Worm (Caenorhabditis elegans): ENCODE measurements around the gene swt-2.

The swt-2 gene

DNA sequence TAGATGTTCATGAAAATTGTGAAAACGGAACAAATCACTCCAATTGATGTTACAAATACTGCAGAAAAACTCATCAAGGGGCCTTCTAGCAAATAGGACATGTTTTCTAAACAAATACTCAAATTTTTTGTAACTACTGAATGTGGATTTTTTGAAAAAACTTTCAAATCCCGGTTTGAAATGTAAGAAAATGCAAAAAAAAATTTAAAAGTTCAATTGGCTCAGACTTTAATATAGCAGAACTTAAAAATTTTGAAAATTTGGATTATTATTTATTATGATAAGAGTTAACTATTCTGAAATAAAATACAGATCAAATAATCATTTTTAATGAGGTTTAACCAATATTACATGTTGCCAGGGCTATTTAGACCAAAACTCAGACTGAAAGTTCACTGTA, 39.6 kb upstream of the swt-2 start, which contains the start of gene srbc-9:
srbc-9 (minus strand) TSS at position 101 of the 400 bp plus-strand sequence.
- TF ChIP-seq nhr-48 (tag; optimal IDR thresholded peaks at IDR 0.05) (no peak), fos-1 (tag; optimal IDR thresholded peaks at IDR 0.05) (no peak), jun-1 (tag; optimal IDR thresholded peaks at IDR 0.05) (no peak), dpl-1 (GFP tag; optimal IDR thresholded peaks at IDR 0.05) (no peak), arid-1 (GFP tag; conservative IDR thresholded peaks at IDR 0.05) (no peak), F49E8.2 (tag; optimal IDR thresholded peaks at IDR 0.05; ENCODE audit: borderline replicate concordance) (no peak), nhr-237 (tag; optimal IDR thresholded peaks at IDR 0.05) (no peak), pqm-1 (tag; optimal IDR thresholded peaks at IDR 0.05) (no peak), nhr-10 (tag; optimal IDR thresholded peaks at IDR 0.05) (no peak), madf-9 (GFP tag; conservative IDR thresholded peaks at IDR 0.05) (no peak), mxl-3 (GFP tag; optimal IDR thresholded peaks at IDR 0.05) (no peak), unc-62 (GFP tag; optimal IDR thresholded peaks at IDR 0.05 in 1 of 2) (no peak), unc-62 (tag; optimal IDR thresholded peaks at IDR 0.05) (no peak), lin-38 (GFP tag; IDR thresholded peaks at IDR 0.05) (no peak), T20F7.1 (GFP tag; optimal IDR thresholded peaks at IDR 0.05) (no peak), cey-2 (tag; optimal IDR thresholded peaks at IDR 0.05; ENCODE audit: borderline replicate concordance, insufficient read depth) (no peak), duxl-1 (tag; optimal IDR thresholded peaks at IDR 0.05; ENCODE audit: poor library complexity) (no peak), daf-8 (GFP tag; IDR thresholded peaks at IDR 0.05) (no peak), D1046.2 (GFP tag; IDR thresholded peaks at IDR 0.05) (no peak), fkh-10 (GFP tag; optimal IDR thresholded peaks at IDR 0.05) (no peak), hmg-1.1 (GFP tag; IDR thresholded peaks at IDR 0.05) (no peak)

DNA sequence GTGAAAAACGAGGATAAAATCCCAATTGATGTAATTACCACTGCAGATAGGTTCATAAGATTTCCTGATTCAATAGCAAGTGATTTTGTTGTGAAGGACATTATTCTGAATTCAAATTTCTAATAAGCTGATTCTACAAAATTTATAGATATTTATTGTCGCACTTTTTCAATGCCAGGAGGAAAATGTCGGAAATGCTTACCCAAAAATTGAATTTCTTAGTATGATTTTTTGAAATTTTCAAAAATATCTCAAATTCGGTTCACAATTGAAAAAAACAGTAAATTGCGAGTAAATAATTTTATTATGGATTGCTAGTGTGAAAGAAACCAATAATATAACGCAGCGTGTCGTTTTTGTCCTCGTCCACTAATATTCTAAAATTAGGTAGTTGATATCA, 37.0 kb upstream of the swt-2 start, which contains the start of gene srbc-10:
srbc-10 (minus strand) TSS at position 101 of the 400 bp plus-strand sequence.
- no peak for TF ChIP-seq ama-1 (optimal IDR thresholded peaks at IDR 0.05)
- TF ChIP-seq hif-1 (tag; optimal IDR thresholded peaks at IDR 0.05) = no peak
- no peak for TF ChIP-seq saeg-2 (GFP tag; IDR thresholded peaks at IDR 0.05)
- no peak for TF ChIP-seq cey-2 (tag; optimal IDR thresholded peaks at IDR 0.05; ENCODE audit: borderline replicate concordance, insufficient read depth)
- no peak for TF ChIP-seq zip-2 (tag; optimal IDR thresholded peaks at IDR 0.05)
- no peak for TF ChIP-seq nhr-11 (tag; optimal IDR thresholded peaks at IDR 0.05)
- TF ChIP-seq Y75B8A.6 (GFP tag; IDR thresholded peaks at IDR 0.05) = no peak
- no peak for TF ChIP-seq unc-62 (GFP tag; optimal IDR thresholded peaks at IDR 0.05 in 1 of 2)
- no peak for TF ChIP-seq unc-62 (tag; optimal IDR thresholded peaks at IDR 0.05)
- no peak for TF ChIP-seq ceh-82 (tag; optimal IDR thresholded peaks at IDR 0.05)
- TF ChIP-seq daf-16 (GFP tag; optimal IDR thresholded peaks at IDR 0.05) = no peak
- TF ChIP-seq daf-16 (tag; optimal IDR thresholded peaks at IDR 0.05) = no peak
- TF ChIP-seq duxl-1 (tag; optimal IDR thresholded peaks at IDR 0.05; ENCODE audit: poor library complexity) = no peak
- no peak for TF ChIP-seq F49E8.2 (tag; optimal IDR thresholded peaks at IDR 0.05; ENCODE audit: borderline replicate concordance)

DNA sequence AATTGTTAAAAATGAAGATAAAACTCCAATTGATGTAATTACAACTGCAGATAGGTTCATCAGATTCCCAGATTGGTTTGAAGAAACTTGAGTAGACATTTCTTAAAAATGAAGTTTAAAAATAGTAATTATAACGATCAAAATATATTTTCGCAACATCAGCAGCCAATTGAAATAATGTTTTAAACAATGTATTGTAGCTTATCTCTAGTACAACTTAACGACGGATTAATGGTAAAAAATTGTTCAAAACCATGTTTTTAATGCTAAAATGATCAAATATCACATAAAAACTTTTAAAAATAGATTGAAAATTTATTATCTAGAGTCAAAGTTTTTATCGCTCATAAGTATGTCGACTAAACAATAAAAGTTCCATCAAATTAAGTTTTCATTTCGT, 34.8 kb upstream of the swt-2 start, which contains the start of gene srbc-11:
srbc-11 (minus strand) TSS at position 101 of the 400 bp plus-strand sequence.
- TF ChIP-seq F37D6.2 (tag; optimal IDR thresholded peaks at IDR 0.05) (no peak), mxl-3 (GFP tag; optimal IDR thresholded peaks at IDR 0.05) (no peak), dmd-6 (GFP tag; IDR thresholded peaks at IDR 0.05) (no peak), madf-5 (GFP tag; IDR thresholded peaks at IDR 0.05) (no peak)

DNA sequence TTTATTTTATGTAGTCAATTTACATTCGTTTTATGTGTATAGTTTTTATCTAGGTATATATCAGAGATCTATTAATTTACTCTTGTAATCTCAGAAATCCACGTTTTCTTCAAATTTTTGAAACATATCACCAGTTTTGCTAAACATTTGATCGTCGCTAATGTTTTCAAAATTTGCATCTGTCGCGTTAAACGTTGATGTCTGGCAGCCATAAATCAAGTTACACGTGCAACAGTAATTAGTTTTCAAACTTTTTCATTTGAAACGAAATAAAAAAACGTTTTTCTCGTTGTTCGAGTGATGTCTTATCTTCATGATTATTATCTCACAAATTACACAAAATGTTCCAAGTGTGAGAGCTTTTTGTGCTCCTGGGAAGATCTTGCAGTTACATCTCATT, 32.5 kb upstream of the swt-2 start, which contains the start of gene srh-79:
srh-79 (plus strand) TSS at position 301 of the 400 bp plus-strand sequence.
- no peak for TF ChIP-seq nhr-10 (tag; optimal IDR thresholded peaks at IDR 0.05)
- no peak for TF ChIP-seq ztf-11 (tag; optimal IDR thresholded peaks at IDR 0.05)
- TF ChIP-seq D1046.2 (GFP tag; IDR thresholded peaks at IDR 0.05) = no peak
- no peak for TF ChIP-seq nhr-42 (GFP tag; IDR thresholded peaks at IDR 0.05)
- TF ChIP-seq dmd-8 (GFP tag; IDR thresholded peaks at IDR 0.05) = no peak
- no peak for TF ChIP-seq php-3 (GFP tag; IDR thresholded peaks at IDR 0.05)
- no peak for TF ChIP-seq ceh-82 (tag; optimal IDR thresholded peaks at IDR 0.05)
- no peak for TF ChIP-seq mdl-1 (tag; optimal IDR thresholded peaks at IDR 0.05)
- no peak for TF ChIP-seq nhr-77 (tag; optimal IDR thresholded peaks at IDR 0.05)
